Fruit fly (Drosophila melanogaster) whole organism: ENCODE measurements around the gene Pdfr.

Experiments used
- CG8478 ChIP-seq: fragments of >200 bp; optimal IDR thresholded peaks from 2 replicates; lab custom pipeline; 2018; ENCODE audit warnings: inconsistent platforms
- Dll ChIP-seq: fragments of >200 bp; optimal IDR thresholded peaks from 2 replicates; lab custom pipeline; 2017
- EcR ChIP-seq, 2 experiments: fragments of >200 bp; optimal IDR thresholded peaks; 2 replicates each; lab custom pipeline; 2017; ENCODE audit warnings: missing biosample characterization in 2 of 2, missing genetic modification characterization in 2 of 2, missing genetic modification reagents in 2 of 2
- pan ChIP-seq: fragments of >200 bp; optimal IDR thresholded peaks from 2 replicates; lab custom pipeline; 2017
- psq ChIP-seq: fragments of >200 bp; optimal IDR thresholded peaks from 2 replicates; lab custom pipeline; 2017
- usp ChIP-seq: fragments of >200 bp; optimal IDR thresholded peaks from 2 replicates; lab custom pipeline; 2017; ENCODE audit warnings: missing biosample characterization, missing genetic modification characterization, mixed read lengths

Gene Pdfr

dm6 chrX:2585716-2586082 is 33.7 kb downstream of the Pdfr start, which contains the start of gene wds:
wds (plus strand) TSS chrX:2585980.
- TF ChIP-seq CG8478 (lab: Kevin White, UChicago) (no peak), pan (lab: Kevin White, UChicago) (no peak), EcR (GFP tag; optimal IDR thresholded peaks at IDR 0.05; lab: Kevin White, UChicago) (no peak), usp (GFP tag; lab: Kevin White, UChicago) (no peak), Dll (lab: Kevin White, UChicago) (no peak), psq (no peak)

dm6 chrX:2588415-2589411 is 36.7 kb downstream of the Pdfr start, which contains the start of gene egh:
egh (plus strand) TSS chrX:2588503.
- TF ChIP-seq Dll (lab: Kevin White, UChicago) (peak; percentile 67), CG8478 (lab: Kevin White, UChicago) (no peak), usp (GFP tag; lab: Kevin White, UChicago) (no peak), pan (lab: Kevin White, UChicago) (no peak), psq (no peak), EcR (GFP tag; optimal IDR thresholded peaks at IDR 0.05; lab: Kevin White, UChicago) (no peak)

- no peak for TF ChIP-seq CG8478 (lab: Kevin White, UChicago)
- no peak for TF ChIP-seq psq
- TF ChIP-seq Dll (lab: Kevin White, UChicago), result no peak
- no peak for TF ChIP-seq pan (lab: Kevin White, UChicago)
- TF ChIP-seq EcR (GFP tag; optimal IDR thresholded peaks at IDR 0.05; lab: Kevin White, UChicago), result no peak
- TF ChIP-seq usp (GFP tag; lab: Kevin White, UChicago), result no peak
Observed at dm6 chrX:2589446-2590038, 37.5 kb downstream of the Pdfr start.

- TF ChIP-seq CG8478 (lab: Kevin White, UChicago) (no peak), pan (lab: Kevin White, UChicago) (no peak), usp (GFP tag; lab: Kevin White, UChicago) (no peak), psq (no peak), EcR (GFP tag; optimal IDR thresholded peaks at IDR 0.05; lab: Kevin White, UChicago) (no peak), Dll (lab: Kevin White, UChicago) (no peak)
Observed at dm6 chrX:2590607-2591006, 38.6 kb downstream of the Pdfr start.

dm6 chrX:2591315-2591999 is 39.5 kb downstream of the Pdfr start:
- TF ChIP-seq CG8478 (lab: Kevin White, UChicago), result no peak
- no peak for TF ChIP-seq Dll (lab: Kevin White, UChicago)
- TF ChIP-seq usp (GFP tag; lab: Kevin White, UChicago), result no peak
- TF ChIP-seq EcR (GFP tag; optimal IDR thresholded peaks at IDR 0.05; lab: Kevin White, UChicago), result no peak
- no peak for TF ChIP-seq psq
- TF ChIP-seq pan (lab: Kevin White, UChicago), result no peak

dm6 chrX:2592243-2592642 is 40.2 kb downstream of the Pdfr start:
- TF ChIP-seq CG8478 (lab: Kevin White, UChicago) (no peak), EcR (GFP tag; optimal IDR thresholded peaks at IDR 0.05; lab: Kevin White, UChicago) (no peak), psq (no peak), pan (lab: Kevin White, UChicago) (no peak), usp (GFP tag; lab: Kevin White, UChicago) (no peak), Dll (lab: Kevin White, UChicago) (no peak)

- TF ChIP-seq EcR (GFP tag; optimal IDR thresholded peaks at IDR 0.05; lab: Kevin White, UChicago) (no peak), Dll (lab: Kevin White, UChicago) (no peak), CG8478 (lab: Kevin White, UChicago) (no peak), pan (lab: Kevin White, UChicago) (no peak), psq (no peak), usp (GFP tag; lab: Kevin White, UChicago) (no peak)
Observed at dm6 chrX:2593094-2593752, 41.2 kb downstream of the Pdfr start.

- TF ChIP-seq Dll (lab: Kevin White, UChicago) (no peak), pan (lab: Kevin White, UChicago) (no peak), psq (no peak), usp (GFP tag; lab: Kevin White, UChicago) (no peak), CG8478 (lab: Kevin White, UChicago) (no peak), EcR (GFP tag; optimal IDR thresholded peaks at IDR 0.05; lab: Kevin White, UChicago) (no peak)
Observed at dm6 chrX:2593753-2594096, 41.7 kb downstream of the Pdfr start.

- TF ChIP-seq CG8478 (lab: Kevin White, UChicago), result no peak
- no peak for TF ChIP-seq usp (GFP tag; lab: Kevin White, UChicago)
- TF ChIP-seq EcR (GFP tag; optimal IDR thresholded peaks at IDR 0.05; lab: Kevin White, UChicago), result no peak
- no peak for TF ChIP-seq psq
- TF ChIP-seq Dll (lab: Kevin White, UChicago), result no peak
- TF ChIP-seq pan (lab: Kevin White, UChicago), result no peak
Observed at dm6 chrX:2603851-2604505, 52.0 kb downstream of the Pdfr start, which contains the start of the genes Klp3A and Zw10. Klp3A (minus strand) TSS chrX:2604052. Zw10 (plus strand) TSS chrX:2604197.
